Worm (Caenorhabditis elegans): ENCODE measurements around the gene obr-2.
"Not testable (repeated sequence)": the region's sequence is repeated elsewhere in the genome, so short reads cannot be mapped to it uniquely, and the experiment has no call there.

Gene obr-2

DNA sequence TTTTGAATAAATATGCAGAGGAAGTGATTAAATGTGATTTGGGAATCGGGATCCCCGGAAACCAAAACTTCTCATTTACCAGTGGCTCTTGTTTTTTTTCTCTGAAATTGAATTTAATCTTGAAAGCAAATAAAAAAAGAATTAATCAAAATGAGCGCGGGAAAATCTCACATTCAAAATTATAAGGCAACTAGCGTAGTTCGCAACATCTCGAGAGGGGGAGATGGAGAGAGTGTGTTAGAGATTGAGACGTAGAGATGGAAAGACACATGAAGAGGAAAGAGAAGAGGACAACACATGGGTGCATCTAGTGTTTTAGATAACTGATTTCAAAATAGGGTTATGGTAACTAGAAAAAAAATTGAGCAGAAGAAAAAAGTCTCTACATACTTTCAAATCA lies 34.0 kb upstream of the obr-2 start, which contains the start of gene sdc-3:
sdc-3 (minus strand) TSS at position 101 of the 400 bp plus-strand sequence.
- TF ChIP-seq snpc-3.4 (tag; optimal IDR thresholded peaks at IDR 0.05), result no peak
- TF ChIP-seq hmg-1.2 (GFP tag; IDR thresholded peaks at IDR 0.05), result peak; percentile 76; the same call in 1 of the 2 replicates

DNA sequence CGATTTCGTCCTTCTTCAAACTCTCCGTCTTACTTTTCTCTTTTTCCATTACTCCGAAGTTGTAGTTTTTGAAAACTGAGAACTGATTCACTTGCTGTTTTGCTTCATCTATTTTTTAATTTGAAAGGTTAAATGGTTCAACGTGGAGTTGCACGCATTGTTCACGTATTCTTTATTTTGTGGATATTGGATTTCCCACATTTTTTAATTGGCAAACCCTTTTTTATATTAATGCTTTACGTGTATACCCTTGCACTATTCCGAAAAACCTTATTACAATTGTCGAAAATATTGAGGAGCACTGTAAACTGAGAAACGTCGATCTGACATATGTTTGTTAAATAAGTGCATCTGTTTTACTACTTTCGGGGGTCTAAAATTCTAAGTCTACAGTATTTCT lies 22.7 kb upstream of the obr-2 start, which contains the start of gene melo-3:
melo-3 (minus strand) TSS at position 101 of the 400 bp plus-strand sequence.
- not testable (repeated sequence) for TF ChIP-seq ZK185.1 (tag; optimal IDR thresholded peaks at IDR 0.05; ENCODE audit: poor library complexity, severe bottlenecking); K11D2.4 (GFP tag; IDR thresholded peaks at IDR 0.05); snpc-1.3 (tag; optimal IDR thresholded peaks at IDR 0.05; ENCODE audit: insufficient read depth)

- not testable (repeated sequence) for TF ChIP-seq dox-1 (GFP tag; IDR thresholded peaks at IDR 0.05); tbp1 (GFP tag; optimal IDR thresholded peaks at IDR 0.05); ceh-58 (GFP tag; IDR thresholded peaks at IDR 0.05)
Measured at ce11 chrV:15031373-15031772, 17.3 kb upstream of the obr-2 start, which contains the start of gene cng-1. TSS of gene cng-1 (minus strand) at chrV:15031473.

- TF ChIP-seq Y67H2A.10 (GFP tag; conservative IDR thresholded peaks at IDR 0.05) (no peak), unc-62 (GFP tag; optimal IDR thresholded peaks at IDR 0.05) (no peak), rpc-1 (optimal IDR thresholded peaks at IDR 0.05) (no peak), rpc-1 (tag; optimal IDR thresholded peaks at IDR 0.05) (peak; percentile 13), zim-3 (tag; optimal IDR thresholded peaks at IDR 0.05) (no peak), snpc-4 (GFP tag; optimal IDR thresholded peaks at IDR 0.05) (peak; percentile 96), snpc-4 (tag; optimal IDR thresholded peaks at IDR 0.05) (peak; percentile 87 to 98 (median 96)), tlf-1 (GFP tag; optimal IDR thresholded peaks at IDR 0.05) (peak; percentile 30), ztf-6 (GFP tag; IDR thresholded peaks at IDR 0.05) (no peak), F22D6.2 (tag; optimal IDR thresholded peaks at IDR 0.05) (no peak), him-1 (tag; optimal IDR thresholded peaks at IDR 0.05) (peak; percentile 93), snpc-1.3 (tag; optimal IDR thresholded peaks at IDR 0.05; ENCODE audit: insufficient read depth) (peak; percentile 93), efl-1 (GFP tag; optimal IDR thresholded peaks at IDR 0.05) (peak; percentile 54), die-1 (tag; optimal IDR thresholded peaks at IDR 0.05) (peak; percentile 4), egrh-3 (GFP tag; IDR thresholded peaks at IDR 0.05) (no peak), athp-1 (tag; optimal IDR thresholded peaks at IDR 0.05) (peak; percentile 15), F23B12.7 (tag; optimal IDR thresholded peaks at IDR 0.05; ENCODE audit: insufficient read depth) (peak; percentile 33), snpc-3.4 (tag; optimal IDR thresholded peaks at IDR 0.05) (peak; percentile 96), hmg-1.2 (GFP tag; IDR thresholded peaks at IDR 0.05) (peak; percentile 73), hsf-1 (GFP tag; IDR thresholded peaks at IDR 0.05) (peak; percentile 75), ZK185.1 (tag; optimal IDR thresholded peaks at IDR 0.05; ENCODE audit: poor library complexity, severe bottlenecking) (peak; percentile 2), tbp1 (GFP tag; optimal IDR thresholded peaks at IDR 0.05) (peak; percentile 77), lin-54 (GFP tag; optimal IDR thresholded peaks at IDR 0.05) (peak; percentile 47), madf-6 (GFP tag; IDR thresholded peaks at IDR 0.05) (peak; percentile 88), F33H1.4 (GFP tag; IDR thresholded peaks at IDR 0.05) (peak; percentile 65), F39B2.1 (GFP tag; IDR thresholded peaks at IDR 0.05) (no peak), dox-1 (GFP tag; IDR thresholded peaks at IDR 0.05) (peak; percentile 79), F49E8.2 (tag; optimal IDR thresholded peaks at IDR 0.05; ENCODE audit: insufficient read depth) (peak; percentile 64), attf-6 (GFP tag; IDR thresholded peaks at IDR 0.05) (peak; percentile 72), pbrm-1 (GFP tag; IDR thresholded peaks at IDR 0.05) (peak; percentile 86), nhr-120 (GFP tag; IDR thresholded peaks at IDR 0.05) (no peak), B0261.1 (tag; optimal IDR thresholded peaks at IDR 0.05) (peak; percentile 14), ztf-25 (GFP tag; IDR thresholded peaks at IDR 0.05) (no peak), aptf-2 (GFP tag; conservative IDR thresholded peaks at IDR 0.05) (no peak), madf-10 (tag; optimal IDR thresholded peaks at IDR 0.05) (no peak), lsl-1 (GFP tag; optimal IDR thresholded peaks at IDR 0.05) (peak; percentile 80), snpc-1.1 (tag; optimal IDR thresholded peaks at IDR 0.05; ENCODE audit: insufficient read depth) (peak; percentile 97), F37B4.10 (GFP tag; IDR thresholded peaks at IDR 0.05) (no peak)
Measured at ce11 chrV:15028896-15029519, 14.9 kb upstream of the obr-2 start, which contains the start of gene F14H8.8. TSS of gene F14H8.8 (plus strand) at chrV:15029469.
